Fruit fly (Drosophila melanogaster): ENCODE results near the gene bip1.

DNA sequence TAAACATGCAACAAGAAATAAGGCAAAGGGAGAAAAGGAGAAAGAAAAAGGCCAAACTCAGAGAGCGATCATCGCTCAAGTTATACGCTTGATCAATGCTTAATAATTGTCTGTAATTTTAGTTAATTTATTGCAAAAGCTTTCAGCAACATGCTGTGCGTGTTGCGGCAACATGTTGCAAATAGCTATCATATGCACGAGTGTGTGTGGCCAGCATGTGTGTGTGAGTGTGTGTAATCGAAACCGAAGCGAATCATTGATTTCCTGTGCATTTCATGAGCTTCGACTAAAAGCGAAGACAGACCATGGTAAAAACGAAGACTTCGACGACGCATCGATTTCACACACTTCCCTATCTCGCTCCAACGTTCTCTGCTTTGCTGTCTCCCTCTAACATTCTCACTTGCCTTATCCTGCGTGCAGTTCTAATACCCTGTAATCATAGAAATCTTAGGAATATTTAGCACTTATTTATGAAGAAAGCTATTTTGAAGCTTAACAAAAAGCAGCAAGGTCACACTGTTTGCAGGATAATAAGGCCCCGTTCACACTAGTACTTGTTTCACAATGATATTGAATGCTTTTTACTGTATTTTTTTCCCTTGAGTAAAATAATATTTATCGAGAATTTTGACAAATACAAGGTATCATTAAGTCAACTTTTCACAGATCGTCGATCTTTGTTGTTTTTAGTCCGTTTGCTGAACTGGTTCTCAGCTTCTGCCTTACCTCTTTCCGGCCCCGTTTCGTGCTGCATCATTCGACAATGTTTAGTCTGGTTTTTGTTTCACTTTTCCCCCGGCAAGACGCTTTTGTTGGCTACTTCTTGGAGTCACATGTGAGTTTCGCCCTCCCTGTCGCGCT lies 45.3 kb downstream of the bip1 start:
- TF ChIP-seq insv (optimal IDR thresholded peaks at IDR 0.05) (no peak), h (optimal IDR thresholded peaks at IDR 0.05) (no peak), psq (optimal IDR thresholded peaks at IDR 0.05) (no peak)
